Fruit fly (Drosophila melanogaster): ENCODE results near the gene CG11155.

DNA sequence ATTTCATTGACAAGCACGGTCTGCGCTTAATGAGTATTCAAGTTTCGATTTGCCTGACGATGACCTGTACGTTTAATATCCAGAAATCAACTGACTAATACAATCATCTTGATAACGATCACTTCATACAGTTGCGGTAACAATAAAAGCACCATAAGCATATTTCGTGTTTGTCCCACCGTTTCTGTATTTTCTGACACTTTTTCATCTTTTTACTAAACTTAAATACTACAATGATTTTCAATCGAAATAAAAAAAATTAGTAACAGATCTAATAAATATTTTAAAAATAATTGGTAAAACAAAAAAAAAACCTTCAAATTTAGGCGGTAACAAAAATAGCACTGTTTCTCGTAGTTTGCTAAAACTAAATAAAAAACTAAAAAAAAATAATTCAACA, 35.7 kb downstream of the CG11155 start, which contains the start of gene CG32017:
- no peak for TF ChIP-seq cyc (GFP tag; optimal IDR thresholded peaks at IDR 0.05)
- TF ChIP-seq Hr39 (GFP tag; optimal IDR thresholded peaks at IDR 0.05) = no peak
- TF ChIP-seq CG34406 (GFP tag; optimal IDR thresholded peaks at IDR 0.05) = no peak
- no peak for TF ChIP-seq Lpt (GFP tag; optimal IDR thresholded peaks at IDR 0.05)
- no peak for TF ChIP-seq Ets21C (GFP tag; optimal IDR thresholded peaks at IDR 0.05)
- TF ChIP-seq Sox15 (GFP tag; optimal IDR thresholded peaks at IDR 0.05) = no peak
- no peak for TF ChIP-seq CG9139 (GFP tag; optimal IDR thresholded peaks at IDR 0.05)
- TF ChIP-seq CG16779 (tag; optimal IDR thresholded peaks at IDR 0.05) = no peak
- TF ChIP-seq Hr4 (GFP tag; optimal IDR thresholded peaks at IDR 0.05) = no peak
- TF ChIP-seq fkh (GFP tag; optimal IDR thresholded peaks at IDR 0.05) = no peak
